Worm (Caenorhabditis elegans) whole organism, early embryonic: ENCODE results near the gene pqn-16.

Experiments used
- B0310.2 ChIP-seq: sonication (generic microtip); optimal IDR thresholded peaks from 2 replicates; lab custom pipeline; 2016; ENCODE audit warnings: mild to moderate bottlenecking, missing genetic modification characterization, missing compliant biosample characterization
- F13C5.2 ChIP-seq: sonication (generic microtip); optimal IDR thresholded peaks from 2 replicates; lab custom pipeline; 2017; ENCODE audit warnings: mild to moderate bottlenecking, missing genetic modification characterization, inconsistent platforms, missing compliant biosample characterization
- aly-1 ChIP-seq: sonication (generic microtip); optimal IDR thresholded peaks from 2 replicates; lab custom pipeline; 2016; ENCODE audit warnings: missing genetic modification characterization, missing compliant biosample characterization
- ama-1 ChIP-seq: fragments of 150-350 bp; optimal IDR thresholded peaks from 2 replicates; lab custom pipeline; 2014
- ceh-13 ChIP-seq: fragments of 200-800 bp; sonication (Bioruptor generic); optimal IDR thresholded peaks from 2 replicates; lab custom pipeline; 2018; ENCODE audit warnings: mild to moderate bottlenecking, missing genetic modification characterization, missing compliant biosample characterization
- ceh-36 ChIP-seq: sonication (generic microtip); optimal IDR thresholded peaks from 2 replicates; lab custom pipeline; 2016; ENCODE audit warnings: missing genetic modification characterization, inconsistent platforms, missing compliant biosample characterization
- ets-7 ChIP-seq: sonication (generic microtip); optimal IDR thresholded peaks from 2 replicates; lab custom pipeline; 2016; ENCODE audit warnings: missing genotype, missing genetic modification characterization, missing compliant biosample characterization
- flt-1 ChIP-seq: fragments of 200-800 bp; sonication (Bioruptor generic); IDR thresholded peaks from 2 replicates; pipeline ENCODE4 v1.3.6; 2022; ENCODE audit warnings: missing genetic modification characterization, missing compliant biosample characterization
- hmbx-1 ChIP-seq: sonication (generic microtip); optimal IDR thresholded peaks from 2 replicates; lab custom pipeline; 2016; ENCODE audit warnings: mild to moderate bottlenecking, missing genetic modification characterization, missing compliant biosample characterization
- hmg-4 ChIP-seq: fragments of 200-800 bp; sonication (Bioruptor generic); optimal IDR thresholded peaks from 2 replicates; lab custom pipeline; 2018; ENCODE audit warnings: mild to moderate bottlenecking, missing genetic modification characterization, missing compliant biosample characterization
- hnd-1 ChIP-seq: sonication (generic microtip); optimal IDR thresholded peaks from 2 replicates; lab custom pipeline; 2016; ENCODE audit warnings: missing genetic modification characterization, missing compliant biosample characterization
- pes-1 ChIP-seq: fragments of 200-800 bp; sonication (Bioruptor generic); IDR thresholded peaks from 2 replicates; pipeline ENCODE4 v1.3.6; 2022; ENCODE audit warnings: missing genetic modification reagents, missing genetic modification characterization, missing compliant biosample characterization
- scrt-1 ChIP-seq: fragments of 200-800 bp; sonication (Bioruptor generic); IDR thresholded peaks from 2 replicates; pipeline ENCODE4 v1.3.6; 2022; ENCODE audit warnings: missing genetic modification characterization, missing compliant biosample characterization
- sea-1 ChIP-seq: fragments of 200-800 bp; sonication (Bioruptor generic); conservative IDR thresholded peaks from 2 replicates; pipeline ENCODE4 v1.3.6; 2022; ENCODE audit warnings: missing genetic modification characterization, missing compliant biosample characterization
- tbx-11 ChIP-seq: fragments of 200-800 bp; sonication (Bioruptor generic); IDR thresholded peaks from 2 replicates; pipeline ENCODE4 v1.3.6; 2022; ENCODE audit warnings: missing genetic modification characterization, missing compliant biosample characterization
- tbx-37 ChIP-seq: fragments of 200-800 bp; sonication (Bioruptor generic); conservative IDR thresholded peaks from 2 replicates; pipeline ENCODE4 v1.3.6; 2022; ENCODE audit warnings: missing genetic modification reagents, missing genetic modification characterization, missing compliant biosample characterization
- tra-4 ChIP-seq: sonication (generic microtip); optimal IDR thresholded peaks from 2 replicates; lab custom pipeline; 2017; ENCODE audit warnings: missing genetic modification characterization, missing compliant biosample characterization

The pqn-16 gene

ce11 chrV:9181669-9182250 lies 7.9 kb downstream of the pqn-16 start, which contains the start of gene ptr-1:
Gene ptr-1 (minus strand): TSS chrV:9181719.
- TF ChIP-seq sea-1 (GFP tag; lab: Robert Waterston, UW), result no peak
- TF ChIP-seq B0310.2 (tag; lab: Kevin White, UChicago), result no peak

DNA sequence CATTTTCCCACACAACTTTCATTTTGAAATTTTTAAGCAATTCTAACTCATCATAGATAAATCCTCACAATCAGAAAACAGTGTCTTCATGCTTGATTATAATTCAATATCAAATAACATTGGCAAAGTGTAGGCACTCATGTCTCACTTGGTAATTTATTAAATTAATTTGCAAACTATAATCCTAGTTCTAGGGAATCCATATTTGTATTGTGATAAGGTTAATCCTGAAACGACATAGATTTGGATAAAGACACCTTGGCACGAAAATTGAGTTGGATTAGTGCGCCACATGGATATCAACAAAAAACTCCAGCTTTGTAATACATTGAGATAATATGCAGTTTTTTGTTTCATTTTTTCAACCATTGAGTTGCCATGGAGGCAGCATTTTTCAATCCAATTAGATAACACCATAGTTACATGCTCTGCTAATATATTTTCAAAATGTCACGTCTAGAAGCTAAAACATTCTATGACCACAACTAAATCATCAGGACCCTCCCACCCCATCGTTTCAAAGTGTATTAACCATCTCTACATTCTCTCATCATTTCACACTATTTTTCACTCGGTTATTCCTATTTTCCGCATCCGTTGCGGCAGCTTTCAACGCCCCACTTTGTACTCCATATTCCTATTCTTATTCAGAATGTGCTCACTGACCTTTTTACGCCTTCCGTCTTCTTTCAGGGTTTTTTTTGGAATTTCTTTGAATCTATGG lies 10.0 kb downstream of the pqn-16 start:
- no peak for TF ChIP-seq tra-4 (tag; lab: Kevin White, UChicago)
- TF ChIP-seq F13C5.2 (tag; lab: Kevin White, UChicago), result no peak
- no peak for TF ChIP-seq B0310.2 (tag; lab: Kevin White, UChicago)
- TF ChIP-seq scrt-1 (GFP tag; lab: Robert Waterston, UW), result no peak
- TF ChIP-seq sea-1 (GFP tag; lab: Robert Waterston, UW), result no peak
- TF ChIP-seq pes-1 (GFP tag; lab: Robert Waterston, UW), result no peak
- no peak for TF ChIP-seq ceh-13 (GFP tag; lab: Kevin White, UChicago)

- no peak for TF ChIP-seq tbx-11 (GFP tag; lab: Robert Waterston, UW)
- TF ChIP-seq B0310.2 (tag; lab: Kevin White, UChicago), result no peak
- TF ChIP-seq sea-1 (GFP tag; lab: Robert Waterston, UW), result no peak
- no peak for TF ChIP-seq tbx-37
- TF ChIP-seq scrt-1 (GFP tag; lab: Robert Waterston, UW), result no peak
- no peak for TF ChIP-seq flt-1 (GFP tag; lab: Robert Waterston, UW)
- no peak for TF ChIP-seq tra-4 (tag; lab: Kevin White, UChicago)
- no peak for TF ChIP-seq ceh-36 (tag; lab: Kevin White, UChicago)
- TF ChIP-seq hnd-1 (tag; lab: Kevin White, UChicago), result no peak
- TF ChIP-seq hmg-4 (GFP tag; lab: Kevin White, UChicago), result no peak
Observed at ce11 chrV:9186028-9186427, 12.1 kb downstream of the pqn-16 start.

- TF ChIP-seq ets-7 (no peak), tbx-11 (GFP tag; lab: Robert Waterston, UW) (no peak), F13C5.2 (tag; lab: Kevin White, UChicago) (no peak), scrt-1 (GFP tag; lab: Robert Waterston, UW) (no peak), sea-1 (GFP tag; lab: Robert Waterston, UW) (no peak), B0310.2 (tag; lab: Kevin White, UChicago) (no peak), tra-4 (tag; lab: Kevin White, UChicago) (no peak), flt-1 (GFP tag; lab: Robert Waterston, UW) (no peak), ceh-13 (GFP tag; lab: Kevin White, UChicago) (no peak), hmbx-1 (tag; lab: Kevin White, UChicago) (no peak), hnd-1 (tag; lab: Kevin White, UChicago) (no peak), pes-1 (GFP tag; lab: Robert Waterston, UW) (no peak), aly-1 (tag; lab: Kevin White, UChicago) (no peak), ceh-36 (tag; lab: Kevin White, UChicago) (no peak), tbx-37 (no peak)
Observed at ce11 chrV:9191406-9191805, 17.5 kb downstream of the pqn-16 start, which contains the start of gene sphr-1. Gene sphr-1 (plus strand): TSS chrV:9191610.

DNA sequence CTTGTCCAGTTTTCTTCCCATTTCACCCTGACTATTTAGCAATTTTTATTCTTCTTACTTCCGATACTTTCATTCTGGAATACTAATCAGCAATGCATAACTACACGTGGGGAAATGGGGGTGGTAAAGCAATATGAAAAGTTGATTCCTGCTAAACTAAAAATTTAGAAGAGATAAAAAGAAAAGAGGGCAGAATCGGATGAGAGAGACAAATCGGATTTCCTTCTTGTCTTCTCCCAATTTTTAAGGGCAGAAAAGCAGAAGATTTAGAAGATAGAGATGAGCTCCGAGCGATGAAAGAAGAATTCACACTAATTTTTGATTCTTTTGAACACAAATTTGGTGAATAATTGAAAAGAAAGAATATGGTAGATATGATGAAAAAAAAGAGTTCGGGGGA lies 20.2 kb downstream of the pqn-16 start:
- no peak for TF ChIP-seq hmg-4 (GFP tag; lab: Kevin White, UChicago)
- no peak for TF ChIP-seq ceh-36 (tag; lab: Kevin White, UChicago)
- no peak for TF ChIP-seq ama-1 (lab: Kevin White, UChicago)
- no peak for TF ChIP-seq flt-1 (GFP tag; lab: Robert Waterston, UW)
- TF ChIP-seq F13C5.2 (tag; lab: Kevin White, UChicago), result no peak
- TF ChIP-seq tbx-11 (GFP tag; lab: Robert Waterston, UW), result no peak
- TF ChIP-seq B0310.2 (tag; lab: Kevin White, UChicago), result no peak
- TF ChIP-seq ets-7, result no peak
- no peak for TF ChIP-seq hnd-1 (tag; lab: Kevin White, UChicago)
- no peak for TF ChIP-seq hmbx-1 (tag; lab: Kevin White, UChicago)
- TF ChIP-seq tbx-37, result no peak
- TF ChIP-seq ceh-13 (GFP tag; lab: Kevin White, UChicago), result no peak
- no peak for TF ChIP-seq sea-1 (GFP tag; lab: Robert Waterston, UW)
- TF ChIP-seq tra-4 (tag; lab: Kevin White, UChicago), result no peak
- no peak for TF ChIP-seq aly-1 (tag; lab: Kevin White, UChicago)
- TF ChIP-seq pes-1 (GFP tag; lab: Robert Waterston, UW), result no peak
- no peak for TF ChIP-seq scrt-1 (GFP tag; lab: Robert Waterston, UW)

- TF ChIP-seq hnd-1 (tag; lab: Kevin White, UChicago), result no peak
- TF ChIP-seq ceh-13 (GFP tag; lab: Kevin White, UChicago), result no peak
- TF ChIP-seq ceh-36 (tag; lab: Kevin White, UChicago), result no peak
- no peak for TF ChIP-seq ama-1 (lab: Kevin White, UChicago)
- no peak for TF ChIP-seq tra-4 (tag; lab: Kevin White, UChicago)
- TF ChIP-seq flt-1 (GFP tag; lab: Robert Waterston, UW), result no peak
- no peak for TF ChIP-seq ets-7
- no peak for TF ChIP-seq B0310.2 (tag; lab: Kevin White, UChicago)
- TF ChIP-seq scrt-1 (GFP tag; lab: Robert Waterston, UW), result no peak
- TF ChIP-seq hmg-4 (GFP tag; lab: Kevin White, UChicago), result no peak
- TF ChIP-seq sea-1 (GFP tag; lab: Robert Waterston, UW), result no peak
- no peak for TF ChIP-seq aly-1 (tag; lab: Kevin White, UChicago)
- no peak for TF ChIP-seq tbx-11 (GFP tag; lab: Robert Waterston, UW)
- no peak for TF ChIP-seq hmbx-1 (tag; lab: Kevin White, UChicago)
- no peak for TF ChIP-seq pes-1 (GFP tag; lab: Robert Waterston, UW)
- TF ChIP-seq F13C5.2 (tag; lab: Kevin White, UChicago), result no peak
- TF ChIP-seq tbx-37, result no peak
Observed at ce11 chrV:9197121-9197520, 23.2 kb downstream of the pqn-16 start, which contains the start of gene C24B5.4. Gene C24B5.4 (minus strand): TSS chrV:9197326.
